Fruit fly (Drosophila melanogaster) whole organism, embryonic: Measurements from ENCODE around the gene Noa36.
A peak's percentile ranks its signal among the peaks of the same experiment; 100 is the strongest.

Experiments used
- Adf1 ChIP-seq: fragments of 200-800 bp; sonication (Bioruptor generic); IDR thresholded peaks from 2 replicates; pipeline ENCODE4 v1.3.6; 2022; ENCODE audit warnings: missing biosample characterization, missing genetic modification characterization
- Bteb2 ChIP-seq: fragments of 200-800 bp; sonication (Bioruptor generic); optimal IDR thresholded peaks from 2 replicates; lab custom pipeline; 2016; ENCODE audit warnings: missing biosample characterization, missing genetic modification characterization
- CG10543 ChIP-seq: fragments of 200-800 bp; sonication (Bioruptor generic); optimal IDR thresholded peaks from 3 replicates; lab custom pipeline; 2017; ENCODE audit warnings: missing biosample characterization, mild to moderate bottlenecking, missing genetic modification characterization, moderate library complexity
- CG11247 ChIP-seq: fragments of 200-800 bp; sonication (Bioruptor generic); IDR thresholded peaks from 2 replicates; pipeline ENCODE4 v1.3.6; 2022; ENCODE audit warnings: missing biosample characterization, missing genetic modification characterization
- CG12219 ChIP-seq: fragments of 200-800 bp; sonication (Bioruptor generic); optimal IDR thresholded peaks from 3 replicates; lab custom pipeline; 2018; ENCODE audit warnings: missing biosample characterization, mild to moderate bottlenecking, missing genetic modification characterization
- CG12659 ChIP-seq: fragments of 200-800 bp; sonication (Bioruptor generic); optimal IDR thresholded peaks from 3 replicates; lab custom pipeline; 2017; ENCODE audit warnings: mild to moderate bottlenecking, missing biosample characterization, missing genetic modification reagents, missing genetic modification characterization
- CG13296 ChIP-seq: fragments of 200-800 bp; sonication (Bioruptor generic); optimal IDR thresholded peaks from 3 replicates; lab custom pipeline; 2018; ENCODE audit warnings: missing biosample characterization, mild to moderate bottlenecking, missing genetic modification characterization
- CG15011 ChIP-seq: fragments of 200-800 bp; sonication (Bioruptor generic); optimal IDR thresholded peaks from 3 replicates; lab custom pipeline; 2018; ENCODE audit warnings: missing biosample characterization, mild to moderate bottlenecking, missing genetic modification characterization
- CG2199 ChIP-seq: fragments of 200-800 bp; sonication (Bioruptor generic); IDR thresholded peaks from 3 replicates; pipeline ENCODE4 v1.3.6; 2022; ENCODE audit warnings: missing biosample characterization, missing genetic modification characterization
- CG2889 ChIP-seq: fragments of 200-800 bp; sonication (Bioruptor generic); IDR thresholded peaks from 3 replicates; pipeline ENCODE4 v1.3.6; 2022; ENCODE audit warnings: missing biosample characterization, missing genetic modification characterization
- CG30020 ChIP-seq: fragments of 200-800 bp; optimal IDR thresholded peaks from 2 replicates; lab custom pipeline; 2019; ENCODE audit warnings: missing biosample characterization, mild to moderate bottlenecking, missing genetic modification characterization, moderate library complexity
- CG31224 ChIP-seq: fragments of 200-800 bp; sonication (Bioruptor generic); IDR thresholded peaks from 2 replicates; pipeline ENCODE4 v1.3.6; 2022; ENCODE audit warnings: missing biosample characterization, missing genetic modification characterization
- CG4854 ChIP-seq: fragments of 200-800 bp; sonication (Bioruptor generic); optimal IDR thresholded peaks from 2 replicates; lab custom pipeline; 2016; ENCODE audit warnings: missing biosample characterization, missing genetic modification characterization, inconsistent platforms
- CG7556 ChIP-seq: fragments of 200-800 bp; sonication (Bioruptor generic); optimal IDR thresholded peaks from 2 replicates; lab custom pipeline; 2017; ENCODE audit warnings: missing biosample characterization, mild to moderate bottlenecking, missing genetic modification characterization
- CG7987 ChIP-seq: fragments of 200-800 bp; sonication (Bioruptor generic); optimal IDR thresholded peaks from 2 replicates; lab custom pipeline; 2018; ENCODE audit warnings: missing biosample characterization, mild to moderate bottlenecking, missing genetic modification characterization, moderate library complexity
- CG8765 ChIP-seq: fragments of 200-800 bp; sonication (Bioruptor generic); IDR thresholded peaks from 2 replicates; pipeline ENCODE4 v1.3.6; 2022; ENCODE audit warnings: missing biosample characterization, missing genetic modification characterization
- CG9876 ChIP-seq: fragments of 200-800 bp; sonication (Bioruptor generic); optimal IDR thresholded peaks from 2 replicates; lab custom pipeline; 2016; ENCODE audit warnings: missing biosample characterization, missing genetic modification characterization
- Chrac-16 ChIP-seq: fragments of 200-800 bp; sonication (Bioruptor generic); optimal IDR thresholded peaks from 3 replicates; lab custom pipeline; 2016; ENCODE audit warnings: missing biosample characterization, missing genetic modification characterization
- CrebB ChIP-seq: fragments of 200-800 bp; sonication (Bioruptor generic); optimal IDR thresholded peaks from 3 replicates; lab custom pipeline; 2018; ENCODE audit warnings: missing biosample characterization, mild to moderate bottlenecking, missing genetic modification characterization
- Dfd ChIP-seq, 2 experiments: fragments of >200 bp; optimal IDR thresholded peaks; 2 replicates each; lab custom pipeline; 2017; ENCODE audit warnings: missing biosample characterization in 2 of 2, missing genetic modification characterization in 2 of 2
- Dip2 ChIP-seq: fragments of 200-800 bp; sonication (Bioruptor generic); IDR thresholded peaks from 2 replicates; pipeline ENCODE4 v1.3.6; 2022; ENCODE audit warnings: missing biosample characterization, missing genetic modification characterization
- Dll ChIP-seq: fragments of 200-800 bp; sonication (Bioruptor generic); IDR thresholded peaks from 4 replicates; pipeline ENCODE4 v1.3.6; 2022; ENCODE audit warnings: missing biosample characterization, missing genetic modification characterization; ENCODE audit not compliant: partially characterized antibody
- E2f1 ChIP-seq: fragments of 200-800 bp; sonication (Bioruptor generic); IDR thresholded peaks from 2 replicates; pipeline ENCODE4 v1.3.6; 2022; ENCODE audit warnings: missing biosample characterization, missing genetic modification characterization
- E2f2 ChIP-seq: fragments of 200-800 bp; sonication (Bioruptor generic); IDR thresholded peaks from 2 replicates; pipeline ENCODE4 v1.3.6; 2022; ENCODE audit warnings: missing biosample characterization, missing genetic modification characterization
- MESR4 ChIP-seq: fragments of 200-800 bp; sonication (Bioruptor generic); optimal IDR thresholded peaks from 2 replicates; lab custom pipeline; 2018; ENCODE audit warnings: missing biosample characterization, mild to moderate bottlenecking, missing genetic modification characterization, moderate library complexity
- Mes4 ChIP-seq: fragments of 200-800 bp; sonication (Bioruptor generic); optimal IDR thresholded peaks from 2 replicates; lab custom pipeline; 2016; ENCODE audit warnings: missing biosample characterization, missing genetic modification characterization
- Optix ChIP-seq: fragments of 200-800 bp; sonication (Bioruptor generic); IDR thresholded peaks from 3 replicates; pipeline ENCODE4 v1.3.6; 2022; ENCODE audit warnings: missing biosample characterization, missing genetic modification characterization
- Rfx ChIP-seq: fragments of 200-800 bp; sonication (Bioruptor generic); IDR thresholded peaks from 2 replicates; pipeline ENCODE4 v1.3.6; 2022; ENCODE audit warnings: missing biosample characterization, missing genetic modification characterization
- al ChIP-seq: fragments of 200-800 bp; sonication (Bioruptor generic); IDR thresholded peaks from 2 replicates; pipeline ENCODE4 v1.3.6; 2022; ENCODE audit warnings: missing biosample characterization, missing genetic modification characterization
- ato ChIP-seq: fragments of 200-800 bp; sonication (Bioruptor generic); IDR thresholded peaks from 2 replicates; pipeline ENCODE4 v1.3.6; 2022; ENCODE audit warnings: missing biosample characterization, missing genetic modification characterization; ENCODE audit not compliant: partially characterized antibody
- crc ChIP-seq: fragments of 200-800 bp; sonication (Bioruptor generic); optimal IDR thresholded peaks from 2 replicates; lab custom pipeline; 2016; ENCODE audit warnings: missing biosample characterization, missing genetic modification characterization
- crol ChIP-seq: fragments of 200-800 bp; sonication (Bioruptor generic); IDR thresholded peaks from 2 replicates; pipeline ENCODE4 v1.3.6; 2022; ENCODE audit warnings: missing biosample characterization, missing genetic modification characterization
- dmrt99B ChIP-seq: fragments of 200-800 bp; sonication (Bioruptor generic); optimal IDR thresholded peaks from 2 replicates; lab custom pipeline; 2018; ENCODE audit warnings: missing biosample characterization, mild to moderate bottlenecking, missing genetic modification characterization, moderate library complexity
- esg ChIP-seq: fragments of 200-800 bp; sonication (Bioruptor generic); conservative IDR thresholded peaks from 2 replicates; pipeline ENCODE4 v1.3.6; 2022; ENCODE audit warnings: missing biosample characterization, missing genetic modification characterization
- fd96Cb ChIP-seq: fragments of 200-800 bp; sonication (Bioruptor generic); optimal IDR thresholded peaks from 2 replicates; lab custom pipeline; 2018; ENCODE audit warnings: missing biosample characterization, mild to moderate bottlenecking, missing genetic modification characterization, moderate library complexity
- hb ChIP-seq: fragments of 200-800 bp; sonication (Bioruptor generic); IDR thresholded peaks from 3 replicates; pipeline ENCODE4 v1.3.6; 2022; ENCODE audit warnings: missing biosample characterization, missing genetic modification characterization; ENCODE audit not compliant: partially characterized antibody
- jumu ChIP-seq: fragments of 200-800 bp; sonication (Bioruptor generic); optimal IDR thresholded peaks from 3 replicates; lab custom pipeline; 2016; ENCODE audit warnings: missing biosample characterization, missing genetic modification characterization
- ken ChIP-seq: fragments of 200-800 bp; sonication (Bioruptor generic); IDR thresholded peaks from 3 replicates; pipeline ENCODE4 v1.3.6; 2022; ENCODE audit warnings: missing biosample characterization, missing genetic modification characterization
- kni ChIP-seq: fragments of 200-800 bp; sonication (Bioruptor generic); optimal IDR thresholded peaks from 3 replicates; lab custom pipeline; 2017; ENCODE audit warnings: mild to moderate bottlenecking, missing biosample characterization, missing genetic modification reagents, missing genetic modification characterization
- lab ChIP-seq: fragments of 200-800 bp; sonication (Bioruptor generic); optimal IDR thresholded peaks from 3 replicates; lab custom pipeline; 2017; ENCODE audit warnings: missing biosample characterization, missing genetic modification characterization, mild to moderate bottlenecking, moderate library complexity, missing genetic modification reagents
- maf-S ChIP-seq: fragments of 200-800 bp; sonication (Bioruptor generic); optimal IDR thresholded peaks from 2 replicates; lab custom pipeline; 2016; ENCODE audit warnings: missing biosample characterization, missing genetic modification characterization
- mam ChIP-seq: fragments of 200-800 bp; sonication (Bioruptor generic); optimal IDR thresholded peaks from 3 replicates; lab custom pipeline; 2016; ENCODE audit warnings: missing biosample characterization, missing genetic modification characterization
- mld ChIP-seq: fragments of 200-800 bp; sonication (Bioruptor generic); IDR thresholded peaks from 3 replicates; pipeline ENCODE4 v1.3.6; 2022; ENCODE audit warnings: missing biosample characterization, missing genetic modification characterization; ENCODE audit not compliant: partially characterized antibody
- nau ChIP-seq: fragments of 200-800 bp; sonication (Bioruptor generic); optimal IDR thresholded peaks from 3 replicates; lab custom pipeline; 2017; ENCODE audit warnings: missing biosample characterization, mild to moderate bottlenecking, missing genetic modification characterization, missing genetic modification reagents
- nerfin-1 ChIP-seq: fragments of 200-800 bp; sonication (Bioruptor generic); optimal IDR thresholded peaks from 3 replicates; lab custom pipeline; 2019; ENCODE audit warnings: missing biosample characterization, mild to moderate bottlenecking, missing genetic modification characterization, moderate library complexity
- nom ChIP-seq: fragments of 200-800 bp; sonication (Bioruptor generic); optimal IDR thresholded peaks from 2 replicates; lab custom pipeline; 2017; ENCODE audit warnings: missing biosample characterization, missing genetic modification characterization, mild to moderate bottlenecking, moderate library complexity, missing genetic modification reagents
- pho ChIP-seq: fragments of 200-800 bp; sonication (Bioruptor generic); optimal IDR thresholded peaks from 2 replicates; lab custom pipeline; 2016; ENCODE audit warnings: missing biosample characterization, missing genetic modification characterization
- pita ChIP-seq: fragments of 200-800 bp; sonication (Bioruptor generic); optimal IDR thresholded peaks from 2 replicates; lab custom pipeline; 2017; ENCODE audit warnings: missing biosample characterization, mild to moderate bottlenecking, missing genetic modification characterization
- salm ChIP-seq: fragments of 200-800 bp; sonication (Bioruptor generic); optimal IDR thresholded peaks from 2 replicates; lab custom pipeline; 2018; ENCODE audit warnings: missing biosample characterization, mild to moderate bottlenecking, missing genetic modification characterization
- tio ChIP-seq: fragments of 200-800 bp; sonication (Bioruptor generic); optimal IDR thresholded peaks from 2 replicates; lab custom pipeline; 2017; ENCODE audit warnings: missing biosample characterization, missing genetic modification characterization, inconsistent platforms
- wek ChIP-seq: fragments of 200-800 bp; sonication (Bioruptor generic); optimal IDR thresholded peaks from 3 replicates; lab custom pipeline; 2018; ENCODE audit warnings: missing biosample characterization, mild to moderate bottlenecking, missing genetic modification characterization, moderate library complexity

Gene Noa36

dm6 chr3R:28556385-28556784 lies 42.7 kb downstream of the Noa36 start:
- TF ChIP-seq tio (GFP tag; lab: Kevin White, UChicago) (no peak), CG12659 (GFP tag; lab: Kevin White, UChicago) (peak; percentile 28), Dfd (GFP tag; optimal IDR thresholded peaks at IDR 0.05; lab: Kevin White, UChicago) (no peak), pita (no peak), mam (GFP tag; lab: Kevin White, UChicago) (no peak), nom (GFP tag; lab: Kevin White, UChicago) (no peak), ato (GFP tag; lab: Robert Waterston, UW) (no peak), Optix (GFP tag; lab: Robert Waterston, UW) (no peak), Bteb2 (GFP tag; lab: Kevin White, UChicago) (no peak), Dip2 (no peak), CG30020 (no peak), Rfx (GFP tag; lab: Robert Waterston, UW) (peak; percentile 33; the same call in 1 of the 2 replicates), Adf1 (GFP tag; lab: Robert Waterston, UW) (no peak), salm (tag; lab: Kevin White, UChicago) (no peak), MESR4 (no peak), CG2199 (GFP tag; lab: Robert Waterston, UW) (no peak), Dll (GFP tag; lab: Robert Waterston, UW) (no peak), Chrac-16 (no peak), E2f2 (GFP tag; lab: Robert Waterston, UW) (peak; percentile 30; the same call in 1 of the 2 replicates), CG15011 (GFP tag; lab: Kevin White, UChicago) (peak; percentile 64), CG9876 (GFP tag; lab: Kevin White, UChicago) (no peak), CG4854 (GFP tag; lab: Kevin White, UChicago) (peak; percentile 11), jumu (no peak), pho (GFP tag; lab: Kevin White, UChicago) (peak; percentile 24), CG11247 (peak; percentile 32; the same call in 1 of the 2 replicates), esg (GFP tag; lab: Robert Waterston, UW) (no peak), CG31224 (no peak), E2f1 (GFP tag; lab: Robert Waterston, UW) (no peak), CG2889 (GFP tag; lab: Robert Waterston, UW) (no peak), crc (GFP tag; lab: Kevin White, UChicago) (no peak), lab (GFP tag; lab: Kevin White, UChicago) (peak; percentile 77), dmrt99B (tag; lab: Kevin White, UChicago) (peak; percentile 4), wek (GFP tag; lab: Kevin White, UChicago) (peak; percentile 19), fd96Cb (tag; lab: Kevin White, UChicago) (no peak), CG13296 (GFP tag; lab: Kevin White, UChicago) (peak; percentile 58), ken (GFP tag; lab: Robert Waterston, UW) (0 out of 3 replicates have a peak, but pooled peaks have one; percentile 34), nau (GFP tag; lab: Kevin White, UChicago) (peak; percentile 66), kni (GFP tag; lab: Kevin White, UChicago) (peak; percentile 32), CG8765 (GFP tag; lab: Robert Waterston, UW) (no peak), maf-S (GFP tag; lab: Kevin White, UChicago) (no peak), crol (no peak), CG12219 (GFP tag; lab: Kevin White, UChicago) (no peak), CrebB (tag; lab: Kevin White, UChicago) (peak; percentile 4), CG10543 (GFP tag; lab: Kevin White, UChicago) (peak; percentile 61), CG7987 (GFP tag; lab: Kevin White, UChicago) (peak; percentile 21), nerfin-1 (no peak), Mes4 (GFP tag; lab: Kevin White, UChicago) (no peak), al (GFP tag; lab: Robert Waterston, UW) (no peak), hb (GFP tag; lab: Robert Waterston, UW) (no peak), CG7556 (GFP tag; lab: Kevin White, UChicago) (peak; percentile 50), mld (GFP tag; lab: Robert Waterston, UW) (no peak)
